Worm (Caenorhabditis elegans) whole organism, L3 larva: ENCODE results near the gene F32D8.11.

ENCODE experiments used
- R02D3.7 ChIP-seq: fragments of 150-350 bp; optimal IDR thresholded peaks from 2 replicates; lab custom pipeline; 2014; ENCODE audit warnings: missing biosample characterization, missing genetic modification characterization
- ama-1 ChIP-seq: fragments of 150-350 bp; optimal IDR thresholded peaks from 2 replicates; lab custom pipeline; 2018
- ceh-16 ChIP-seq: sonication (generic microtip); optimal IDR thresholded peaks from 2 replicates; lab custom pipeline; 2017; ENCODE audit warnings: missing biosample characterization, missing genetic modification characterization
- ceh-28 ChIP-seq: fragments of 150-350 bp; optimal IDR thresholded peaks from 2 replicates; lab custom pipeline; 2014; ENCODE audit warnings: missing biosample characterization, missing genetic modification reagents, missing genetic modification characterization
- ceh-82 ChIP-seq: fragments of 150-350 bp; optimal IDR thresholded peaks from 2 replicates; lab custom pipeline; 2014; ENCODE audit warnings: missing biosample characterization, missing genetic modification characterization
- daf-12 ChIP-seq: fragments of 150-350 bp; optimal IDR thresholded peaks from 2 replicates; lab custom pipeline; 2014; ENCODE audit warnings: missing biosample characterization, missing genetic modification reagents, missing genetic modification characterization
- egl-27 ChIP-seq: sonication (generic microtip); optimal IDR thresholded peaks from 4 replicates; lab custom pipeline; 2017; ENCODE audit warnings: missing biosample characterization, missing genetic modification reagents, missing genetic modification characterization
- egl-5 ChIP-seq: fragments of 150-350 bp; optimal IDR thresholded peaks from 2 replicates; lab custom pipeline; 2017; ENCODE audit warnings: missing biosample characterization, missing genetic modification reagents, missing genetic modification characterization, inconsistent platforms
- elt-1 ChIP-seq: fragments of 150-350 bp; optimal IDR thresholded peaks from 2 replicates; lab custom pipeline; 2014; ENCODE audit warnings: missing biosample characterization, missing genetic modification characterization
- elt-2 ChIP-seq: sonication (generic microtip); optimal IDR thresholded peaks from 2 replicates; lab custom pipeline; 2016; ENCODE audit warnings: missing genetic modification reagents, mild to moderate bottlenecking, missing genetic modification characterization, missing compliant biosample characterization
- eor-1 ChIP-seq, 2 experiments: fragments of 150-350 bp; optimal IDR thresholded peaks; 2 replicates each; lab custom pipeline; 2014 to 2018; ENCODE audit warnings: missing biosample characterization in 2 of 2, missing genetic modification characterization in 2 of 2
- jun-1 ChIP-seq: fragments of 150-350 bp; optimal IDR thresholded peaks from 2 replicates; lab custom pipeline; 2014; ENCODE audit warnings: missing biosample characterization, missing genetic modification reagents, missing genetic modification characterization
- lin-15B ChIP-seq: fragments of 150-350 bp; optimal IDR thresholded peaks from 2 replicates; lab custom pipeline; 2014; ENCODE audit warnings: missing biosample characterization, missing genetic modification characterization
- lin-39 ChIP-seq: fragments of 150-350 bp; optimal IDR thresholded peaks from 2 replicates; lab custom pipeline; 2018; ENCODE audit warnings: missing biosample characterization, missing genetic modification reagents, missing genetic modification characterization
- lsy-12 ChIP-seq: sonication (generic microtip); optimal IDR thresholded peaks from 2 replicates; lab custom pipeline; 2016; ENCODE audit warnings: mild to moderate bottlenecking, missing genetic modification characterization, missing compliant biosample characterization
- mdl-1 ChIP-seq: fragments of 150-350 bp; optimal IDR thresholded peaks from 2 replicates; lab custom pipeline; 2014; ENCODE audit warnings: missing biosample characterization, missing genetic modification characterization
- nfya-1 ChIP-seq: sonication (generic microtip); optimal IDR thresholded peaks from 2 replicates; lab custom pipeline; 2017; ENCODE audit warnings: missing genetic modification characterization, mild to moderate bottlenecking, missing compliant biosample characterization, antibody characterized with exemption, moderate library complexity; ENCODE audit not compliant: insufficient read depth
- nhr-11 ChIP-seq: fragments of 150-350 bp; optimal IDR thresholded peaks from 2 replicates; lab custom pipeline; 2014; ENCODE audit warnings: missing biosample characterization, missing genetic modification characterization
- nhr-23 ChIP-seq: fragments of 150-350 bp; optimal IDR thresholded peaks from 2 replicates; lab custom pipeline; 2014; ENCODE audit warnings: missing biosample characterization, missing genetic modification reagents, missing genetic modification characterization
- nhr-237 ChIP-seq: fragments of 150-350 bp; optimal IDR thresholded peaks from 2 replicates; lab custom pipeline; 2014; ENCODE audit warnings: missing biosample characterization, missing genetic modification characterization
- nhr-25 ChIP-seq: sonication (generic microtip); optimal IDR thresholded peaks from 2 replicates; lab custom pipeline; 2017; ENCODE audit warnings: missing biosample characterization, missing genetic modification characterization
- nhr-28 ChIP-seq: fragments of 150-350 bp; optimal IDR thresholded peaks from 2 replicates; lab custom pipeline; 2014; ENCODE audit warnings: missing biosample characterization, missing genetic modification characterization
- nhr-43 ChIP-seq: sonication (generic microtip); optimal IDR thresholded peaks from 2 replicates; lab custom pipeline; 2016; ENCODE audit warnings: mild to moderate bottlenecking, missing genetic modification characterization, missing compliant biosample characterization; ENCODE audit not compliant: poor library complexity, severe bottlenecking
- nhr-67 ChIP-seq: fragments of 150-350 bp; optimal IDR thresholded peaks from 2 replicates; lab custom pipeline; 2014; ENCODE audit warnings: missing biosample characterization, missing genetic modification characterization
- nhr-76 ChIP-seq: fragments of 150-350 bp; sonication (generic microtip); optimal IDR thresholded peaks from 5 replicates; lab custom pipeline; 2014; ENCODE audit warnings: missing biosample characterization, missing genetic modification characterization
- nhr-77 ChIP-seq: fragments of 150-350 bp; optimal IDR thresholded peaks from 2 replicates; lab custom pipeline; 2014; ENCODE audit warnings: missing biosample characterization, missing genetic modification characterization
- pha-4 ChIP-seq: fragments of 150-350 bp; optimal IDR thresholded peaks from 2 replicates; lab custom pipeline; 2014; ENCODE audit warnings: missing biosample characterization, missing genetic modification reagents, missing genetic modification characterization
- pqm-1 ChIP-seq: fragments of 150-350 bp; optimal IDR thresholded peaks from 2 replicates; lab custom pipeline; 2017; ENCODE audit warnings: missing biosample characterization, missing genetic modification characterization, inconsistent platforms
- unc-39 ChIP-seq: sonication (generic microtip); optimal IDR thresholded peaks from 4 replicates; lab custom pipeline; 2017; ENCODE audit warnings: missing biosample characterization, missing genetic modification characterization
- ztf-11 ChIP-seq: fragments of 150-350 bp; optimal IDR thresholded peaks from 2 replicates; lab custom pipeline; 2014; ENCODE audit warnings: missing biosample characterization, missing genetic modification characterization
- ztf-4 ChIP-seq: fragments of 150-350 bp; optimal IDR thresholded peaks from 2 replicates; lab custom pipeline; 2014; ENCODE audit warnings: missing biosample characterization, missing genetic modification characterization

Gene F32D8.11

ce11 chrV:10894601-10895000 lies 5.7 kb upstream of the F32D8.11 start, which contains the start of the genes F32D8.14 and F32D8.5 (continued):
- TF ChIP-seq mdl-1: no peak
- TF ChIP-seq egl-5: peak; percentile 79
- no peak for TF ChIP-seq nhr-28 (tag; lab: Kevin White, UChicago)
- TF ChIP-seq, all 47 proteins: peak for 21

- no peak for TF ChIP-seq nhr-77 (tag; lab: Kevin White, UChicago)
- TF ChIP-seq egl-27 (tag; lab: Kevin White, UChicago): no peak
- no peak for TF ChIP-seq eor-1 (tag; optimal IDR thresholded peaks at IDR 0.05; lab: Kevin White, UChicago)
- TF ChIP-seq ztf-11: no peak
- TF ChIP-seq ceh-28: no peak
- no peak for TF ChIP-seq elt-1
- no peak for TF ChIP-seq nhr-237
- TF ChIP-seq ztf-4: no peak
- no peak for TF ChIP-seq ceh-82
- TF ChIP-seq nhr-11 (tag; lab: Kevin White, UChicago): no peak
- TF ChIP-seq nhr-76: no peak
- TF ChIP-seq egl-5: no peak
- TF ChIP-seq lsy-12: no peak
- TF ChIP-seq ceh-16 (tag; lab: Kevin White, UChicago): no peak
- no peak for TF ChIP-seq R02D3.7 (tag; lab: Kevin White, UChicago)
- no peak for TF ChIP-seq daf-12 (tag; lab: Kevin White, UChicago)
- no peak for TF ChIP-seq mdl-1
- TF ChIP-seq nhr-43 (tag; lab: Kevin White, UChicago): no peak
- TF ChIP-seq nhr-23 (tag; lab: Kevin White, UChicago): no peak
- TF ChIP-seq, all 47 proteins: peak for 0
Measured at ce11 chrV:10893510-10894128, 4.7 kb upstream of the F32D8.11 start, which contains the start of gene F32D8.4. F32D8.4 (minus strand) TSS chrV:10893560.

ce11 chrV:10890980-10891379 lies 2.0 kb upstream of the F32D8.11 start, which contains the start of gene F32D8.12:
F32D8.12 (minus strand) TSS chrV:10891027.
- peak; percentile 9 for TF ChIP-seq ceh-28
- no peak for TF ChIP-seq nhr-11 (tag; lab: Kevin White, UChicago)
- TF ChIP-seq nhr-77 (tag; lab: Kevin White, UChicago): no peak
- TF ChIP-seq eor-1 (tag; optimal IDR thresholded peaks at IDR 0.05; lab: Kevin White, UChicago): no peak
- TF ChIP-seq jun-1: no peak
- no peak for TF ChIP-seq egl-5
- no peak for TF ChIP-seq ama-1 (lab: Kevin White, UChicago)
- peak; percentile 39 for TF ChIP-seq elt-2 (tag; lab: Kevin White, UChicago)
- no peak for TF ChIP-seq lin-15B
- TF ChIP-seq lsy-12: no peak
- TF ChIP-seq pqm-1 (tag; lab: Kevin White, UChicago): peak; percentile 57
- TF ChIP-seq pha-4: peak; percentile 35
- peak; percentile 47 for TF ChIP-seq nfya-1 (tag; lab: Kevin White, UChicago)
- peak; percentile 65 for TF ChIP-seq nhr-43 (tag; lab: Kevin White, UChicago)
- no peak for TF ChIP-seq nhr-67 (tag; lab: Kevin White, UChicago)
- TF ChIP-seq nhr-25 (tag; lab: Kevin White, UChicago): no peak
- peak; percentile 77 for TF ChIP-seq nhr-23 (tag; lab: Kevin White, UChicago)

- no peak for TF ChIP-seq nhr-76
- TF ChIP-seq ama-1 (lab: Kevin White, UChicago): peak; percentile 63
- no peak for TF ChIP-seq unc-39 (tag; lab: Kevin White, UChicago)
- TF ChIP-seq egl-27 (tag; lab: Kevin White, UChicago): no peak
Measured at ce11 chrV:10889774-10890173, 838 bp upstream of the F32D8.11 start.

- TF ChIP-seq nhr-43 (tag; lab: Kevin White, UChicago) (peak; percentile 23), unc-39 (tag; lab: Kevin White, UChicago) (no peak), elt-2 (tag; lab: Kevin White, UChicago) (no peak), lin-15B (no peak)
- TF ChIP-seq, all 47 proteins: peak for 1
Measured at ce11 chrV:10888153-10888552, 783 bp downstream of the F32D8.11 start.

ce11 chrV:10887564-10887963 lies 1.4 kb downstream of the F32D8.11 start:
- TF ChIP-seq lin-39 (no peak), ama-1 (lab: Kevin White, UChicago) (peak; percentile 69), nhr-43 (tag; lab: Kevin White, UChicago) (peak; percentile 52), egl-5 (no peak)
